Worm (Caenorhabditis elegans) whole organism, mixed stage, embryonic: ENCODE data around the gene T11F9.1.
A peak's percentile ranks its signal among the peaks of the same experiment; 100 is the strongest.

Experiments used
- M03D4.4 ChIP-seq: sonication (generic microtip); optimal IDR thresholded peaks from 2 replicates; lab custom pipeline; 2017; ENCODE audit warnings: mild to moderate bottlenecking, missing genetic modification characterization, missing compliant biosample characterization
- bed-3 ChIP-seq: fragments of 200-800 bp; sonication (Bioruptor generic); optimal IDR thresholded peaks from 3 replicates; lab custom pipeline; 2018; ENCODE audit warnings: mild to moderate bottlenecking, missing genetic modification characterization, moderate library complexity, missing compliant biosample characterization
- blmp-1 ChIP-seq: fragments of 150-350 bp; optimal IDR thresholded peaks from 2 replicates; lab custom pipeline; 2014; ENCODE audit warnings: missing biosample characterization, missing genetic modification characterization
- ceh-39 ChIP-seq: fragments of 150-350 bp; optimal IDR thresholded peaks from 2 replicates; lab custom pipeline; 2014; ENCODE audit warnings: missing biosample characterization, missing genetic modification characterization
- ceh-43 ChIP-seq: fragments of 200-800 bp; sonication (Bioruptor generic); optimal IDR thresholded peaks from 2 replicates; lab custom pipeline; 2018; ENCODE audit warnings: mild to moderate bottlenecking, missing genetic modification characterization, moderate library complexity, missing compliant biosample characterization
- ceh-83 ChIP-seq: fragments of 200-800 bp; sonication (Bioruptor generic); optimal IDR thresholded peaks from 2 replicates; lab custom pipeline; 2018; ENCODE audit warnings: mild to moderate bottlenecking, missing genetic modification characterization, missing compliant biosample characterization
- ces-1 ChIP-seq: fragments of 150-350 bp; optimal IDR thresholded peaks from 2 replicates; lab custom pipeline; 2014; ENCODE audit warnings: missing biosample characterization, missing genetic modification reagents, missing genetic modification characterization
- drap-1 ChIP-seq: fragments of 200-800 bp; sonication (Bioruptor generic); optimal IDR thresholded peaks from 3 replicates; lab custom pipeline; 2018; ENCODE audit warnings: mild to moderate bottlenecking, missing genetic modification characterization, missing compliant biosample characterization
- elt-1 ChIP-seq: sonication (generic microtip); optimal IDR thresholded peaks from 2 replicates; lab custom pipeline; 2017; ENCODE audit warnings: missing genetic modification characterization, mild to moderate bottlenecking, missing compliant biosample characterization, antibody characterized with exemption, moderate library complexity, borderline replicate concordance; ENCODE audit not compliant: insufficient read depth
- elt-3 ChIP-seq: fragments of 150-350 bp; optimal IDR thresholded peaks from 2 replicates; lab custom pipeline; 2014; ENCODE audit warnings: missing biosample characterization, missing genetic modification characterization
- flh-1 ChIP-seq: fragments of 200-800 bp; sonication (Bioruptor generic); optimal IDR thresholded peaks from 2 replicates; lab custom pipeline; 2018; ENCODE audit warnings: mild to moderate bottlenecking, missing genetic modification characterization, moderate library complexity, missing compliant biosample characterization
- ham-2 ChIP-seq: fragments of 200-800 bp; sonication (Bioruptor generic); optimal IDR thresholded peaks from 2 replicates; lab custom pipeline; 2018; ENCODE audit warnings: mild to moderate bottlenecking, missing genetic modification characterization, missing compliant biosample characterization
- hlh-1 ChIP-seq: fragments of 150-350 bp; optimal IDR thresholded peaks from 2 replicates; lab custom pipeline; 2014; ENCODE audit warnings: missing biosample characterization, missing genetic modification reagents, missing genetic modification characterization
- lin-13 ChIP-seq: fragments of 150-350 bp; optimal IDR thresholded peaks from 2 replicates; lab custom pipeline; 2014; ENCODE audit warnings: missing biosample characterization, missing genetic modification characterization
- lin-32 ChIP-seq: fragments of 200-800 bp; sonication (Bioruptor generic); optimal IDR thresholded peaks from 2 replicates; lab custom pipeline; 2018; ENCODE audit warnings: mild to moderate bottlenecking, missing genetic modification characterization, missing compliant biosample characterization
- lsy-2 ChIP-seq: fragments of 150-350 bp; optimal IDR thresholded peaks from 2 replicates; lab custom pipeline; 2014; ENCODE audit warnings: missing biosample characterization, missing genetic modification characterization
- mab-5 ChIP-seq: fragments of 150-350 bp; optimal IDR thresholded peaks from 2 replicates; lab custom pipeline; 2014; ENCODE audit warnings: missing biosample characterization, missing genetic modification characterization
- mls-2 ChIP-seq: sonication (generic microtip); optimal IDR thresholded peaks from 2 replicates; lab custom pipeline; 2016; ENCODE audit warnings: mild to moderate bottlenecking, missing genetic modification characterization, moderate library complexity, missing compliant biosample characterization
- nhr-2 ChIP-seq: fragments of 150-350 bp; optimal IDR thresholded peaks from 2 replicates; lab custom pipeline; 2014; ENCODE audit warnings: missing biosample characterization, missing genetic modification characterization
- nhr-237 ChIP-seq: fragments of 150-350 bp; optimal IDR thresholded peaks from 2 replicates; lab custom pipeline; 2014; ENCODE audit warnings: missing biosample characterization, missing genetic modification characterization
- nhr-28 ChIP-seq: fragments of 150-350 bp; optimal IDR thresholded peaks from 2 replicates; lab custom pipeline; 2014; ENCODE audit warnings: missing biosample characterization, missing genetic modification characterization
- pha-4 ChIP-seq: fragments of 150-350 bp; optimal IDR thresholded peaks from 2 replicates; lab custom pipeline; 2018; ENCODE audit warnings: missing biosample characterization, missing genetic modification reagents, missing genetic modification characterization
- sem-2 ChIP-seq: fragments of 200-800 bp; sonication (Bioruptor generic); optimal IDR thresholded peaks from 2 replicates; lab custom pipeline; 2018; ENCODE audit warnings: mild to moderate bottlenecking, missing genetic modification characterization, missing compliant biosample characterization
- snpc-4 ChIP-seq: fragments of 150-350 bp; optimal IDR thresholded peaks from 2 replicates; lab custom pipeline; 2014; ENCODE audit warnings: missing biosample characterization, missing genetic modification characterization
- unc-120 ChIP-seq: sonication (generic microtip); optimal IDR thresholded peaks from 2 replicates; lab custom pipeline; 2017; ENCODE audit warnings: missing genetic modification characterization, missing compliant biosample characterization; ENCODE audit not compliant: poor library complexity, severe bottlenecking
- unc-62 ChIP-seq: fragments of 150-350 bp; optimal IDR thresholded peaks from 2 replicates; lab custom pipeline; 2014; ENCODE audit warnings: missing biosample characterization, missing genetic modification reagents, missing genetic modification characterization
- zip-8 ChIP-seq: fragments of 150-350 bp; optimal IDR thresholded peaks from 2 replicates; lab custom pipeline; 2014; ENCODE audit warnings: missing biosample characterization, missing genetic modification characterization

T11F9.1 gene

DNA sequence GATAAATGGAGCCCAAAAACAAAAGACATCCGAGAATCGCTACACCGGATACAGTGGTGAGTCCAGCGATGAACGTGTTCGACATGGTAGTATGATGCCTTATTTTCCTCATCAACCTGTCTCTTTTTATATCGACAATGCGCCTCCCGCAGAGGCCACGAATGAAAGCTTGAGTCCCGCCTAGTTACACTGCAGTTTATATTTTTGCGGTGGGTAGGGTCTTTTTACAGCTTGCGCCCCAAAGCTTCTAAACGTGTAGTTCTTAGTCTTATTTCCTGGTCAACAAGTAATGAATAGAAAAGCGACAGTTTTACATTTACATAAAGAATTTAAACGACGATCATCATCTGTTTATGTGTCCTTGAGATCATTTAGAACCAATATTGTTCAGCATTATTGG is 9.1 kb upstream of the T11F9.1 start, which contains the start of gene col-156:
col-156 (minus strand) TSS at position 101 of the 400 bp plus-strand sequence.
- no peak for TF ChIP-seq zip-8 (tag; lab: Kevin White, UChicago)
- TF ChIP-seq elt-3 (tag; lab: Kevin White, UChicago), result no peak
- TF ChIP-seq flh-1, result no peak

DNA sequence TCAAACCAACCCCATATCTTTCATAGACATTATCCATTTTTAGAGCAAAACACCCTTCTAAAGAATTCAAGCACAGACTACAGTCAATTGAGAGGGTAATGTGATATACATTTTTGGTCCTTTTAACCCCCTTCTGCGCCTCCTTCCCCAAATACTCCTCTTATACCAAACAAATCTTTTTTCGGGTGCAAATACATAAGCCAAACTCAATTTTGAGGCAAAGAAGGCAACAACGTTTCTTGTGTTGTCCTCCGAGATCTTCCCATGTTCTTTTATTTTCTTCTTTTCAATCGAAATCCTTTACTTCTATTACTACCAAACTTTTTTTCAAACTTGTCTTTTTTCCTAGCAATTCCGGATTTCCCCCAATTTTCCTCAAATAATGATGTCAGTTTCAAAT is 4.4 kb upstream of the T11F9.1 start:
- TF ChIP-seq bed-3, result no peak
- peak; percentile 54 for TF ChIP-seq ces-1 (GFP tag; lab: Kevin White, UChicago)
- no peak for TF ChIP-seq lin-32 (GFP tag; lab: Kevin White, UChicago)

DNA sequence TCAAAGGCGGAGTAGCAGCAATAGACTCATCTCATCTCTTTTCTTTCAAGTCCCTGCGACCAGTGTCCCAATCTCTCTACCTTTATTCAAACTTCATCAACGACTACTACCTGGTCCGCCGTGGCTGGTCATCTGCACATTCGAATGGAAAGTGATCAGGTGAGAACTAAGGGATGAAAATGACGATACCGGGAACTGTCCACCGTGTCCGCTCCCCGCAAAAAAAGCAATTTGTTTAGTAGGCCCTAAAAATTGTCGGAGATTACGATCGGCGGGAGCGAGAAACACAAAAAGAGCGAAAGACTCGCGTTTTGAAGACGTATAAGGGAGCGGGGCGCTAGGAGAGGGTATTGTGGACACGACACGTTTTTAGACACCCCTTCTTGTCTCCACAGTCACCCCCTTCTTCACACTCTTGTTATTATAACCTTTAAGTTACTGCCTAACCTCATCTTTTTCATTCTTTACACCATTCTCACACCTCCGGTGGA is 3.7 kb downstream of the T11F9.1 start, which contains the start of gene zipt-16:
zipt-16 (plus strand) TSS at position 51 of the 491 bp plus-strand sequence.
- TF ChIP-seq zip-8 (tag; lab: Kevin White, UChicago) (no peak), unc-62 (GFP tag; lab: Kevin White, UChicago) (no peak), mls-2 (tag; lab: Kevin White, UChicago) (no peak), nhr-2 (no peak), sem-2 (GFP tag; lab: Kevin White, UChicago) (no peak), lsy-2 (tag; lab: Kevin White, UChicago) (no peak), ceh-83 (GFP tag; lab: Kevin White, UChicago) (no peak), nhr-28 (tag; lab: Kevin White, UChicago) (no peak), lin-13 (tag; lab: Kevin White, UChicago) (no peak)

DNA sequence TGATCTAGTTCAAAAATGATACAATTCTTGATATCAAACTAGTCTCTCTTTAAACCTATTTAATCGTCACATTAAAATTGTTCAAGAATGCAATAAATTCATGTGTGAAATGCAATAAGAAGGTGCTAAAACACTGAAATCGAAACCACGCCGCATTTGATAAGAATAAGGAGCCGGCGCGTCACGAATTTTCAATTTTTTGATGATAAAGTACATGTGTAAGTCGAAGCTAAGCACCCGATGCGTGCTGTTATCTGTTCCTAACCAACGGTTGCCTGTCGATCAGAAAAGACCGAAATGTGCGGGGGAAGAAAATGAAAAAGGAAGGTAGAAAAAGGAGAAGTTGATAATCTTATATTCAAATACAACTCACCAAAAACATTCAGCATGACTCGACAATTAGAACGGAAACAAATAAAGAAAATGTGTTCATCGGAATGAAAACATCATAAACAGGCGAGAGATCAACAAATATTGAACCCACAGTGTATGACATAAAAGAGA is 10.9 kb downstream of the T11F9.1 start, which contains the start of gene aat-6:
aat-6 (minus strand) TSS at position 454 of the 504 bp plus-strand sequence.
- TF ChIP-seq pha-4 (tag; lab: Kevin White, UChicago), result no peak
- TF ChIP-seq ces-1 (GFP tag; lab: Kevin White, UChicago), result no peak
- no peak for TF ChIP-seq blmp-1
- no peak for TF ChIP-seq ham-2 (GFP tag; lab: Kevin White, UChicago)
- no peak for TF ChIP-seq ceh-43 (GFP tag; lab: Kevin White, UChicago)
- no peak for TF ChIP-seq ceh-83 (GFP tag; lab: Kevin White, UChicago)
- no peak for TF ChIP-seq snpc-4 (tag; lab: Kevin White, UChicago)
- TF ChIP-seq mls-2 (tag; lab: Kevin White, UChicago), result no peak
- TF ChIP-seq drap-1, result no peak

DNA sequence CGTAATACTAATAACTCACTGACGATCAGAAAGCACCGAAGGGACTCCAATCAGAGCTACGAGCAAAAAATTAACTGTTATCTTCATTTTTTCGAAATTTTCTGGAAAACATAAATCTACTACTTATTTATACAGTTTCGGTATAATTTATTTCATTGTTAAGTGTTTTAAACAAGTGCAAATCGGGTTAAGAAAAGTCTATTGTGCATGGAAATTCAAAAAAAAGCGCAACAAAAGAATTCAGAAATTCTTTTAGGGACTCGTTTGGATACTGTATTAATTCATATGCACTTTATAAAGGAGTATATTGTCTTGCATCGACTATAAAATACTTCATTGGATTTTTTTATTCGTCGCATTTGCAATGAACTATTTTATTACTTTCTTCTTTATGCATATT is 12.9 kb downstream of the T11F9.1 start, which contains the start of the genes nas-20 and nas-21:
nas-20 (minus strand) TSS at position 101 of the 400 bp plus-strand sequence.
nas-21 (plus strand) TSS at position 356 of the 400 bp plus-strand sequence.
- TF ChIP-seq sem-2 (GFP tag; lab: Kevin White, UChicago), result no peak
- no peak for TF ChIP-seq nhr-2
- TF ChIP-seq elt-1, result no peak
- no peak for TF ChIP-seq ceh-83 (GFP tag; lab: Kevin White, UChicago)

DNA sequence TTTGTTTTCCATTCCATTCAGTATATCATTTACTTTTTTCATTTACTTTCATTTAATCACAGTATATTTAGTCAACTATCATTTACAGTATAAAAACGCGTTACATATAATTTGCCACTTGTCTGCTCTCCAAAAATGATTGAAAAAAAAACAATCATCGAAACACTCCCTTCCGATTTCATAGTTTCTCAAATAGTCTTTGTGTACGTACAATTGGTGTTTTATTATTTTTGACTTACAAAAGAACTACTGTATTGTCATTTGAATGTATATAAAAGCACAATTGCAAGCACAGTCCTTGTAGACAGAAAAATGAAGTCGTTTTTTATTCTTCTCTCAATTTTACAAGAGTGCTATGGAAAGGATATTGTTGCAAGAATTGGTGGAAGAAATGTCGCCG is 15.0 kb downstream of the T11F9.1 start, which contains the start of gene nas-22:
nas-22 (plus strand) TSS at position 301 of the 400 bp plus-strand sequence.
- TF ChIP-seq M03D4.4 (tag; lab: Kevin White, UChicago) (no peak), mab-5 (tag; lab: Kevin White, UChicago) (no peak), nhr-2 (no peak), nhr-28 (tag; lab: Kevin White, UChicago) (no peak), lin-32 (GFP tag; lab: Kevin White, UChicago) (no peak), drap-1 (no peak), hlh-1 (no peak), zip-8 (tag; lab: Kevin White, UChicago) (no peak), unc-120 (tag; lab: Kevin White, UChicago) (no peak), pha-4 (tag; lab: Kevin White, UChicago) (no peak), nhr-237 (tag; lab: Kevin White, UChicago) (no peak), elt-3 (tag; lab: Kevin White, UChicago) (no peak), ceh-39 (tag; lab: Kevin White, UChicago) (no peak)
